Fruit fly (Drosophila melanogaster) whole organism, embryonic: ENCODE measurements around the gene tub.

Source experiments
- Atf3 ChIP-seq: fragments of 200-800 bp; sonication (Bioruptor generic); optimal IDR thresholded peaks from 3 replicates; lab custom pipeline; 2016; ENCODE audit warnings: missing biosample characterization, missing genetic modification characterization
- B-H1 ChIP-seq: fragments of 200-800 bp; sonication (Bioruptor generic); IDR thresholded peaks from 3 replicates; pipeline ENCODE4 v1.3.6; 2022; ENCODE audit warnings: missing biosample characterization, missing genetic modification characterization
- Blimp-1 ChIP-seq: fragments of 200-800 bp; sonication (Bioruptor generic); optimal IDR thresholded peaks from 3 replicates; lab custom pipeline; 2018; ENCODE audit warnings: missing biosample characterization, missing genetic modification characterization, mild to moderate bottlenecking, moderate library complexity, missing genetic modification reagents
- CG10209 ChIP-seq: fragments of 200-800 bp; sonication (Bioruptor generic); optimal IDR thresholded peaks from 3 replicates; lab custom pipeline; 2017; ENCODE audit warnings: missing biosample characterization, mild to moderate bottlenecking, missing genetic modification characterization, missing genetic modification reagents
- CG12104 ChIP-seq: fragments of 200-800 bp; sonication (Bioruptor generic); optimal IDR thresholded peaks from 3 replicates; lab custom pipeline; 2016; ENCODE audit warnings: missing biosample characterization, missing genetic modification characterization
- CG12155 ChIP-seq: fragments of 200-800 bp; sonication (Bioruptor generic); optimal IDR thresholded peaks from 3 replicates; lab custom pipeline; 2016; ENCODE audit warnings: missing biosample characterization, missing genetic modification characterization
- CG13123 ChIP-seq: fragments of 200-800 bp; sonication (Bioruptor generic); optimal IDR thresholded peaks from 2 replicates; lab custom pipeline; 2016; ENCODE audit warnings: missing biosample characterization, missing genetic modification characterization
- CG13287 ChIP-seq: fragments of 200-800 bp; sonication (Bioruptor generic); IDR thresholded peaks from 2 replicates; pipeline ENCODE4 v1.3.6; 2022; ENCODE audit warnings: missing biosample characterization, missing genetic modification characterization; ENCODE audit not compliant: partially characterized antibody
- CG17359 ChIP-seq: fragments of 200-800 bp; sonication (Bioruptor generic); optimal IDR thresholded peaks from 3 replicates; lab custom pipeline; 2018; ENCODE audit warnings: missing biosample characterization, mild to moderate bottlenecking, missing genetic modification characterization, moderate library complexity
- CG17802 ChIP-seq: fragments of 200-800 bp; sonication (Bioruptor generic); optimal IDR thresholded peaks from 2 replicates; lab custom pipeline; 2018; ENCODE audit warnings: missing biosample characterization, mild to moderate bottlenecking, missing genetic modification characterization, moderate library complexity
- CG30020 ChIP-seq: fragments of 200-800 bp; optimal IDR thresholded peaks from 2 replicates; lab custom pipeline; 2019; ENCODE audit warnings: missing biosample characterization, mild to moderate bottlenecking, missing genetic modification characterization, moderate library complexity
- CG30431 ChIP-seq: fragments of 200-800 bp; sonication (Bioruptor generic); optimal IDR thresholded peaks from 2 replicates; lab custom pipeline; 2017; ENCODE audit warnings: missing biosample characterization, missing genetic modification characterization
- CG31224 ChIP-seq: fragments of 200-800 bp; sonication (Bioruptor generic); IDR thresholded peaks from 2 replicates; pipeline ENCODE4 v1.3.6; 2022; ENCODE audit warnings: missing biosample characterization, missing genetic modification characterization
- CG3726 ChIP-seq: fragments of 200-800 bp; sonication (Bioruptor generic); IDR thresholded peaks from 3 replicates; pipeline ENCODE4, ENCODE4 v1.3.6; 2022; ENCODE audit warnings: missing biosample characterization, missing genetic modification characterization
- CG6272 ChIP-seq: fragments of 200-800 bp; sonication (Bioruptor generic); IDR thresholded peaks from 2 replicates; pipeline ENCODE4 v1.3.6; 2022; ENCODE audit warnings: missing biosample characterization, missing genetic modification characterization
- CG6654 ChIP-seq: fragments of 200-800 bp; sonication (Bioruptor generic); optimal IDR thresholded peaks from 2 replicates; lab custom pipeline; 2017; ENCODE audit warnings: missing biosample characterization, mild to moderate bottlenecking, missing genetic modification characterization
- CG7928 ChIP-seq: fragments of 200-800 bp; sonication (Bioruptor generic); optimal IDR thresholded peaks from 2 replicates; lab custom pipeline; 2017; ENCODE audit warnings: missing biosample characterization, mild to moderate bottlenecking, missing genetic modification characterization
- H2.0 ChIP-seq: fragments of 200-800 bp; sonication (Bioruptor generic); IDR thresholded peaks from 2 replicates; pipeline ENCODE4 v1.3.6; 2022; ENCODE audit warnings: missing biosample characterization, missing genetic modification characterization
- Hr78 ChIP-seq, 2 experiments: fragments of 200-800 bp in 1 of 2; fragments of >200 bp in 1 of 2; sonication (Bioruptor generic) in 1 of 2; optimal IDR thresholded peaks; 2 replicates each; lab custom pipeline; 2017 to 2019; ENCODE audit warnings: missing biosample characterization in 2 of 2, missing genetic modification characterization in 2 of 2, mild to moderate bottlenecking in 1 of 2, moderate library complexity in 1 of 2
- Hsf ChIP-seq: fragments of 200-800 bp; sonication (Bioruptor generic); optimal IDR thresholded peaks from 3 replicates; lab custom pipeline; 2016; ENCODE audit warnings: missing biosample characterization, missing genetic modification characterization
- MBD-R2 ChIP-seq: fragments of 200-800 bp; sonication (Bioruptor generic); IDR thresholded peaks from 2 replicates; pipeline ENCODE4 v1.3.6; 2022; ENCODE audit warnings: missing biosample characterization, missing genetic modification characterization
- Mad ChIP-seq: fragments of 200-800 bp; sonication (Bioruptor generic); optimal IDR thresholded peaks from 2 replicates; lab custom pipeline; 2016; ENCODE audit warnings: missing biosample characterization, missing genetic modification characterization
- Med ChIP-seq: fragments of 200-800 bp; sonication (Bioruptor generic); peaks from one replicate; lab custom pipeline; 2016; ENCODE audit warnings: missing biosample characterization, missing genetic modification characterization, mild to moderate bottlenecking, inconsistent platforms, moderate library complexity
- NK7.1 ChIP-seq: fragments of 200-800 bp; sonication (Bioruptor generic); optimal IDR thresholded peaks from 3 replicates; lab custom pipeline; 2016; ENCODE audit warnings: missing biosample characterization, missing genetic modification characterization
- Scr ChIP-seq: fragments of 200-800 bp; sonication (Bioruptor generic); IDR thresholded peaks from 2 replicates; pipeline ENCODE4 v1.3.6; 2022; ENCODE audit warnings: missing biosample characterization, missing genetic modification characterization; ENCODE audit not compliant: partially characterized antibody
- Trl ChIP-seq, 3 experiments: fragments of >200 bp in 2 of 3; fragments of 200-800 bp in 1 of 3; sonication (Bioruptor generic) in 1 of 3; optimal IDR thresholded peaks; 2 replicates in 1 of 3; 3 replicates in 2 of 3; lab custom pipeline; 2016 to 2017; ENCODE audit warnings: missing biosample characterization in 1 of 3, missing genetic modification characterization in 1 of 3
- ab ChIP-seq: fragments of 200-800 bp; sonication (Bioruptor generic); optimal IDR thresholded peaks from 2 replicates; lab custom pipeline; 2016; ENCODE audit warnings: missing biosample characterization, missing genetic modification characterization
- ac ChIP-seq: fragments of 200-800 bp; sonication (Bioruptor generic); optimal IDR thresholded peaks from 3 replicates; lab custom pipeline; 2017; ENCODE audit warnings: missing biosample characterization, mild to moderate bottlenecking, missing genetic modification characterization
- danr ChIP-seq: fragments of 200-800 bp; sonication (Bioruptor generic); IDR thresholded peaks from 2 replicates; pipeline ENCODE4 v1.3.6; 2022; ENCODE audit warnings: missing biosample characterization, missing genetic modification characterization
- dimm ChIP-seq: fragments of 200-800 bp; sonication (Bioruptor generic); IDR thresholded peaks from 2 replicates; pipeline ENCODE4 v1.3.6; 2022; ENCODE audit warnings: missing biosample characterization, missing genetic modification characterization
- eyg ChIP-seq: fragments of 200-800 bp; sonication (Bioruptor generic); optimal IDR thresholded peaks from 3 replicates; lab custom pipeline; 2016; ENCODE audit warnings: missing biosample characterization, missing genetic modification characterization
- hb ChIP-seq: fragments of 200-800 bp; sonication (Bioruptor generic); IDR thresholded peaks from 3 replicates; pipeline ENCODE4 v1.3.6; 2022; ENCODE audit warnings: missing biosample characterization, missing genetic modification characterization; ENCODE audit not compliant: partially characterized antibody
- ind ChIP-seq: fragments of 200-800 bp; sonication (Bioruptor generic); optimal IDR thresholded peaks from 3 replicates; lab custom pipeline; 2016; ENCODE audit warnings: missing biosample characterization, missing genetic modification characterization
- kni ChIP-seq: fragments of 200-800 bp; sonication (Bioruptor generic); optimal IDR thresholded peaks from 3 replicates; lab custom pipeline; 2017; ENCODE audit warnings: mild to moderate bottlenecking, missing biosample characterization, missing genetic modification reagents, missing genetic modification characterization
- lab ChIP-seq: fragments of 200-800 bp; sonication (Bioruptor generic); optimal IDR thresholded peaks from 3 replicates; lab custom pipeline; 2017; ENCODE audit warnings: missing biosample characterization, missing genetic modification characterization, mild to moderate bottlenecking, moderate library complexity, missing genetic modification reagents
- lbe ChIP-seq: fragments of 200-800 bp; sonication (Bioruptor generic); optimal IDR thresholded peaks from 2 replicates; lab custom pipeline; 2016; ENCODE audit warnings: missing biosample characterization, mild to moderate bottlenecking, missing genetic modification characterization
- lilli ChIP-seq: fragments of 200-800 bp; sonication (Bioruptor generic); optimal IDR thresholded peaks from 3 replicates; lab custom pipeline; 2016; ENCODE audit warnings: missing biosample characterization, missing genetic modification characterization
- luna ChIP-seq: fragments of 200-800 bp; sonication (Bioruptor generic); optimal IDR thresholded peaks from 2 replicates; lab custom pipeline; 2016; ENCODE audit warnings: missing biosample characterization, missing genetic modification characterization
- nau ChIP-seq: fragments of 200-800 bp; sonication (Bioruptor generic); optimal IDR thresholded peaks from 3 replicates; lab custom pipeline; 2017; ENCODE audit warnings: missing biosample characterization, mild to moderate bottlenecking, missing genetic modification characterization, missing genetic modification reagents
- otp ChIP-seq: fragments of 200-800 bp; sonication (Bioruptor generic); IDR thresholded peaks from 3 replicates; pipeline ENCODE4, ENCODE4 v1.3.6; 2022; ENCODE audit warnings: missing biosample characterization, missing genetic modification characterization
- pnt ChIP-seq: fragments of 200-800 bp; sonication (Bioruptor generic); optimal IDR thresholded peaks from 3 replicates; lab custom pipeline; 2016; ENCODE audit warnings: missing biosample characterization, missing genetic modification characterization
- prd ChIP-seq, 3 experiments: fragments of >200 bp in 2 of 3; fragments of 200-800 bp in 1 of 3; sonication (Bioruptor generic) in 1 of 3; optimal IDR thresholded peaks in 2 of 3; IDR thresholded peaks in 1 of 3; 2 replicates in 2 of 3; 3 replicates in 1 of 3; pipeline versions ENCODE4 v1.3.6 to Lab custom; 2017 to 2022; ENCODE audit warnings: missing biosample characterization in 1 of 3, missing genetic modification characterization in 1 of 3
- psq ChIP-seq: fragments of 200-800 bp; sonication (Bioruptor generic); optimal IDR thresholded peaks from 2 replicates; lab custom pipeline; 2017; ENCODE audit warnings: missing biosample characterization, missing genetic modification characterization
- pzg ChIP-seq: fragments of 200-800 bp; sonication (Bioruptor generic); optimal IDR thresholded peaks from 3 replicates; lab custom pipeline; 2018; ENCODE audit warnings: missing biosample characterization, mild to moderate bottlenecking, missing genetic modification characterization, moderate library complexity
- seq ChIP-seq: fragments of 200-800 bp; sonication (Bioruptor generic); IDR thresholded peaks from 2 replicates; pipeline ENCODE4 v1.3.6; 2022; ENCODE audit warnings: missing biosample characterization, missing genetic modification characterization
- usp ChIP-seq: fragments of >200 bp; optimal IDR thresholded peaks from 2 replicates; lab custom pipeline; 2017; ENCODE audit warnings: missing biosample characterization, missing genetic modification characterization
- z ChIP-seq: fragments of 200-800 bp; sonication (Bioruptor generic); IDR thresholded peaks from 3 replicates; pipeline ENCODE4 v1.3.6; 2022; ENCODE audit warnings: missing biosample characterization, missing genetic modification characterization

tub gene

DNA sequence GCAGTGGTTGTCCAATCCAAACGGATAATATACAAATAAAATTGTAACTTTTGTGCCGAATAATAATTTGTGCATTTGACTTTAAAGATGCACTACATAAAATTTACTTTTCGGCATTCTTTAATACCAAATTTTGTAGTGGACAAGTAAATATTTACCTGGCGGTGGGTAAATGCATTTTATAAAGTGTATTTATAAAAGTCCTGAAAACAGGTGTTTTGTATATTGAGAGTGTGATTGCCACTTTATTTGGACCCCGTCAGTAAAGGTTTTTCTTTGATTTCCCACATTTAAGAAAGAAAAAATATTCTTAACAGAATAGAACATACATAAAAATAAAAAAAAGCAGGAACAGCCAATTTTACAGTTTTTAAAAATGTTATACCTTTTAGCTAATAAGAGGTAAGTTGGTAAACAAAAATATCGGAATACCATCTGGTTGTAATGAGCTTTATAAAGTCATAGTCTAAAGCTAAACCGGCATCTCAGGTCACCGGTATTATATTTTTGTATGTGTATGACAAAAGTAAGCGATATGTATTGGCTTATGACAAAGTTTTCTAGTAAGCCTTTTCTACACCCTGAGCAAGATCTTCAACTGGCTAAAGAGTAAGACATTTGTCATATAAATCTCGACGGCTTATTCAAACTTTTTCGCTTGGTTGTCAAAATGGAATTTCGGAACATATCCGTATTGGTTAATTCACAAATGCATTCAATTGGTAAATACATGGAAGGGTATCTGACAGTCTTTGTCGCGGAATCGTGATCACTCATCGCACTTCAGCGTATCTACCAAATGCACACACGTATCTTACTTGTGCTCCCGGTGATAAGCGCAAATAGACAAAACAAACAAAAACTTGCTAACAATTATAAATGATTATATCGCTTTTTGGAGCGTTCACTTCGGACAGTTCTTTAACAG lies 7.4 kb downstream of the tub start (continued):
- TF ChIP-seq Hsf (GFP tag; lab: Kevin White, UChicago) (peak; percentile 91), pzg (GFP tag; lab: Kevin White, UChicago) (peak; percentile 13), Mad (GFP tag; lab: Kevin White, UChicago) (peak; percentile 66), CG6654 (GFP tag; lab: Kevin White, UChicago) (peak; percentile 70), hb (no peak), MBD-R2 (peak; percentile 57; the same call in 1 of the 2 replicates), otp (GFP tag; lab: Robert Waterston, UW) (peak; percentile 75; the same call in 2 of the 3 replicates), seq (GFP tag; lab: Robert Waterston, UW) (peak; percentile 91), CG10209 (GFP tag; lab: Kevin White, UChicago) (peak; percentile 88), psq (GFP tag; lab: Kevin White, UChicago) (peak; percentile 41), CG30020 (tag; lab: Kevin White, UChicago) (peak; percentile 14), ind (GFP tag; lab: Kevin White, UChicago) (peak; percentile 91), B-H1 (GFP tag; lab: Robert Waterston, UW) (peak; percentile 83), H2.0 (GFP tag; lab: Robert Waterston, UW) (peak; percentile 82), Trl (optimal IDR thresholded peaks at IDR 0.05; lab: Kevin White, UChicago) (no peak), Trl (GFP tag; optimal IDR thresholded peaks at IDR 0.05; lab: Kevin White, UChicago) (peak; percentile 87), Atf3 (GFP tag; lab: Kevin White, UChicago) (peak; percentile 64), nau (peak; percentile 84), Hr78 (GFP tag; optimal IDR thresholded peaks at IDR 0.05; lab: Kevin White, UChicago) (no peak), CG30431 (GFP tag; lab: Kevin White, UChicago) (peak; percentile 75), luna (peak; percentile 57), Scr (GFP tag; lab: Robert Waterston, UW) (no peak), CG12155 (GFP tag; lab: Kevin White, UChicago) (peak; percentile 84), kni (GFP tag; lab: Kevin White, UChicago) (peak; percentile 8), CG17359 (tag; lab: Kevin White, UChicago) (peak; percentile 88), CG12104 (peak; percentile 77), lbe (GFP tag; lab: Kevin White, UChicago) (peak; percentile 91), Blimp-1 (no peak), CG7928 (peak; percentile 39), CG31224 (GFP tag; lab: Robert Waterston, UW) (peak; percentile 66), CG13123 (GFP tag; lab: Kevin White, UChicago) (peak; percentile 74), eyg (peak; percentile 85), NK7.1 (GFP tag; lab: Kevin White, UChicago) (peak; percentile 75), usp (GFP tag; lab: Kevin White, UChicago) (no peak), pnt (GFP tag; lab: Kevin White, UChicago) (peak; percentile 71), ac (no peak), danr (peak; percentile 67), dimm (GFP tag; lab: Robert Waterston, UW) (no peak; the same call in 1 of the 2 replicates), lilli (GFP tag; lab: Kevin White, UChicago) (peak; percentile 90), CG17802 (peak; percentile 60), CG6272 (GFP tag; lab: Robert Waterston, UW) (peak; percentile 79), Med (GFP tag; lab: Kevin White, UChicago) (peak; percentile 98), z (no peak), lab (GFP tag; lab: Kevin White, UChicago) (peak; percentile 95), CG3726 (peak; percentile 75), prd (optimal IDR thresholded peaks at IDR 0.05; lab: Kevin White, UChicago) (no peak), prd (GFP tag; IDR thresholded peaks at IDR 0.05; lab: Robert Waterston, UW) (peak; percentile 90), ab (peak; percentile 82), CG13287 (GFP tag; lab: Robert Waterston, UW) (0 out of 2 replicates have a peak, but pooled peaks have one; percentile 16)
